Worm (Caenorhabditis elegans) whole organism, young adult: ENCODE data around the gene R53.5.
A peak's percentile ranks its signal among the peaks of the same experiment; 100 is the strongest.

Experiments
- B0019.2 ChIP-seq: fragments of 200-800 bp; sonication (Bioruptor generic); conservative IDR thresholded peaks from 2 replicates; pipeline ENCODE4 v1.3.6; 2022; ENCODE audit warnings: missing genetic modification reagents, missing genetic modification characterization, missing compliant biosample characterization
- B0035.1 ChIP-seq: sonication (generic microtip); optimal IDR thresholded peaks from 2 replicates; lab custom pipeline; 2016; ENCODE audit warnings: missing genetic modification characterization, mild to moderate bottlenecking, missing compliant biosample characterization, missing genotype, missing genetic modification reagents
- B0336.3 ChIP-seq: fragments of 200-800 bp; sonication (Bioruptor generic); IDR thresholded peaks from 2 replicates; pipeline ENCODE4 v1.3.6; 2022; ENCODE audit warnings: missing genetic modification characterization, missing compliant biosample characterization
- C06A6.2 ChIP-seq: fragments of 200-800 bp; sonication (Bioruptor generic); conservative IDR thresholded peaks from 2 replicates; pipeline ENCODE4 v1.3.6; 2022; ENCODE audit warnings: missing genetic modification characterization, missing compliant biosample characterization
- C17E4.6 ChIP-seq: fragments of 200-800 bp; sonication (Bioruptor generic); IDR thresholded peaks from 2 replicates; pipeline ENCODE4 v1.3.6; 2022; ENCODE audit warnings: missing genetic modification reagents, missing genetic modification characterization, missing compliant biosample characterization
- D2030.7 ChIP-seq: fragments of 200-800 bp; sonication (Bioruptor generic); IDR thresholded peaks from 2 replicates; pipeline ENCODE4 v1.3.6; 2022; ENCODE audit warnings: missing genetic modification reagents, missing genetic modification characterization, missing compliant biosample characterization
- F10E7.11 ChIP-seq: sonication (generic microtip); optimal IDR thresholded peaks from 2 replicates; lab custom pipeline; 2017; ENCODE audit warnings: mild to moderate bottlenecking, missing genetic modification characterization, moderate library complexity, missing compliant biosample characterization
- F37B4.10 ChIP-seq: fragments of 200-800 bp; sonication (Bioruptor generic); IDR thresholded peaks from 2 replicates; pipeline ENCODE4 v1.3.6; 2022; ENCODE audit warnings: missing genetic modification characterization, missing compliant biosample characterization
- F52B5.7 ChIP-seq: sonication (generic microtip); optimal IDR thresholded peaks from 2 replicates; lab custom pipeline; 2016; ENCODE audit warnings: mild to moderate bottlenecking, missing genetic modification characterization, missing compliant biosample characterization
- K11D2.4 ChIP-seq: fragments of 200-800 bp; sonication (Bioruptor generic); IDR thresholded peaks from 2 replicates; pipeline ENCODE4 v1.3.6; 2022; ENCODE audit warnings: missing genetic modification reagents, missing genetic modification characterization, missing compliant biosample characterization
- K12H6.12 ChIP-seq: fragments of 200-800 bp; sonication (Bioruptor generic); optimal IDR thresholded peaks from 2 replicates; lab custom pipeline; 2018; ENCODE audit warnings: mild to moderate bottlenecking, missing genetic modification characterization, missing compliant biosample characterization
- Y67H2A.10 ChIP-seq: fragments of 200-800 bp; sonication (Bioruptor generic); conservative IDR thresholded peaks from 2 replicates; pipeline ENCODE4 v1.3.6; 2022; ENCODE audit warnings: missing genetic modification reagents, missing genetic modification characterization, missing compliant biosample characterization
- ZK185.1 ChIP-seq: sonication (generic microtip); optimal IDR thresholded peaks from 2 replicates; lab custom pipeline; 2016; ENCODE audit warnings: mild to moderate bottlenecking, missing genetic modification characterization, missing compliant biosample characterization; ENCODE audit not compliant: poor library complexity, severe bottlenecking
- aptf-2 ChIP-seq: fragments of 200-800 bp; sonication (Bioruptor generic); conservative IDR thresholded peaks from 2 replicates; pipeline ENCODE4 v1.3.6; 2022; ENCODE audit warnings: missing genetic modification reagents, missing genetic modification characterization, missing compliant biosample characterization
- atf-7 ChIP-seq: sonication (generic microtip); optimal IDR thresholded peaks from 2 replicates; lab custom pipeline; 2017; ENCODE audit warnings: mild to moderate bottlenecking, missing genetic modification characterization, missing compliant biosample characterization
- attf-3 ChIP-seq: fragments of 200-800 bp; sonication (Bioruptor generic); conservative IDR thresholded peaks from 2 replicates; pipeline ENCODE4 v1.3.6; 2022; ENCODE audit warnings: missing genetic modification reagents, missing genetic modification characterization, missing compliant biosample characterization
- attf-5 ChIP-seq: fragments of 200-800 bp; sonication (Bioruptor generic); optimal IDR thresholded peaks from 2 replicates; lab custom pipeline; 2018; ENCODE audit warnings: mild to moderate bottlenecking, missing genetic modification characterization, missing compliant biosample characterization
- cebp-1 ChIP-seq, 2 experiments: fragments of 200-800 bp in 1 of 2; sonication (Bioruptor generic) in 1 of 2; sonication (generic microtip) in 1 of 2; IDR thresholded peaks in 1 of 2; optimal IDR thresholded peaks in 1 of 2; 2 replicates each; pipeline versions ENCODE4 v1.3.6 to Lab custom; 2017 to 2022; ENCODE audit warnings: missing compliant biosample characterization in 2 of 2, missing genetic modification characterization in 2 of 2, mild to moderate bottlenecking in 1 of 2, missing genetic modification reagents in 1 of 2, moderate library complexity in 1 of 2
- ceh-100 ChIP-seq: fragments of 200-800 bp; sonication (Bioruptor generic); IDR thresholded peaks from 2 replicates; pipeline ENCODE4 v1.3.6; 2022; ENCODE audit warnings: missing genetic modification reagents, missing genetic modification characterization, missing compliant biosample characterization
- ceh-40 ChIP-seq: fragments of 200-800 bp; sonication (Bioruptor generic); IDR thresholded peaks from 2 replicates; pipeline ENCODE4 v1.3.6; 2022; ENCODE audit warnings: missing genetic modification characterization, missing compliant biosample characterization
- ceh-58 ChIP-seq: fragments of 200-800 bp; sonication (Bioruptor generic); IDR thresholded peaks from 2 replicates; pipeline ENCODE4 v1.3.6; 2022; ENCODE audit warnings: missing genetic modification characterization, missing compliant biosample characterization
- die-1 ChIP-seq: sonication (generic microtip); optimal IDR thresholded peaks from 2 replicates; lab custom pipeline; 2016; ENCODE audit warnings: missing genotype, mild to moderate bottlenecking, missing genetic modification characterization, missing compliant biosample characterization
- dpl-1 ChIP-seq: fragments of 150-350 bp; optimal IDR thresholded peaks from 2 replicates; lab custom pipeline; 2014; ENCODE audit warnings: missing biosample characterization, missing genetic modification reagents, missing genetic modification characterization
- egl-18 ChIP-seq: fragments of 200-800 bp; sonication (Bioruptor generic); IDR thresholded peaks from 2 replicates; pipeline ENCODE4 v1.3.6; 2022; ENCODE audit warnings: missing genetic modification reagents, missing genetic modification characterization, missing compliant biosample characterization
- egrh-3 ChIP-seq: fragments of 200-800 bp; sonication (Bioruptor generic); IDR thresholded peaks from 2 replicates; pipeline ENCODE4 v1.3.6; 2022; ENCODE audit warnings: missing genetic modification reagents, missing genetic modification characterization, missing compliant biosample characterization
- ekl-4 ChIP-seq: fragments of 200-800 bp; sonication (Bioruptor generic); IDR thresholded peaks from 2 replicates; pipeline ENCODE4 v1.3.6; 2022; ENCODE audit warnings: missing genetic modification reagents, missing genetic modification characterization, missing compliant biosample characterization
- ets-4 ChIP-seq: fragments of 200-800 bp; sonication (Bioruptor generic); optimal IDR thresholded peaks from 2 replicates; lab custom pipeline; 2018; ENCODE audit warnings: mild to moderate bottlenecking, missing genetic modification characterization, missing compliant biosample characterization
- fkh-3 ChIP-seq: sonication (generic microtip); optimal IDR thresholded peaks from 2 replicates; lab custom pipeline; 2016; ENCODE audit warnings: mild to moderate bottlenecking, missing genetic modification characterization, missing compliant biosample characterization
- let-607 ChIP-seq, 2 experiments: fragments of 200-800 bp in 1 of 2; sonication (Bioruptor generic) in 1 of 2; sonication (generic microtip) in 1 of 2; optimal IDR thresholded peaks; 2 replicates each; lab custom pipeline; 2016 to 2018; ENCODE audit warnings: mild to moderate bottlenecking in 2 of 2, missing compliant biosample characterization in 2 of 2, missing genetic modification characterization in 2 of 2, moderate library complexity in 2 of 2, missing genotype in 1 of 2
- lin-35 ChIP-seq, 3 experiments: fragments of 150-350 bp in 2 of 3; sonication (generic microtip) in 1 of 3; optimal IDR thresholded peaks; 2 replicates each; lab custom pipeline; 2014 to 2018; ENCODE audit warnings: missing biosample characterization in 3 of 3, missing genetic modification characterization in 3 of 3, missing genetic modification reagents in 3 of 3
- lsy-27 ChIP-seq: sonication (generic microtip); optimal IDR thresholded peaks from 2 replicates; lab custom pipeline; 2017; ENCODE audit warnings: missing genetic modification characterization, mild to moderate bottlenecking, missing compliant biosample characterization, antibody characterized with exemption, missing genotype, borderline replicate concordance; ENCODE audit not compliant: insufficient read depth
- madf-3 ChIP-seq: fragments of 200-800 bp; sonication (Bioruptor generic); IDR thresholded peaks from 2 replicates; pipeline ENCODE4 v1.3.6; 2022; ENCODE audit warnings: missing genetic modification reagents, missing genetic modification characterization, missing compliant biosample characterization
- madf-8 ChIP-seq: fragments of 200-800 bp; sonication (Bioruptor generic); conservative IDR thresholded peaks from 2 replicates; pipeline ENCODE4 v1.3.6; 2022; ENCODE audit warnings: missing genetic modification reagents, missing genetic modification characterization, missing compliant biosample characterization
- nfyb-1 ChIP-seq: fragments of 200-800 bp; sonication (Bioruptor generic); IDR thresholded peaks from 2 replicates; pipeline ENCODE4 v1.3.6; 2022; ENCODE audit warnings: missing genetic modification reagents, missing genetic modification characterization, missing compliant biosample characterization
- nhr-179 ChIP-seq: sonication (generic microtip); optimal IDR thresholded peaks from 2 replicates; lab custom pipeline; 2016; ENCODE audit warnings: mild to moderate bottlenecking, missing genetic modification characterization, missing compliant biosample characterization
- nhr-27 ChIP-seq: fragments of 200-800 bp; sonication (Bioruptor generic); optimal IDR thresholded peaks from 2 replicates; lab custom pipeline; 2018; ENCODE audit warnings: mild to moderate bottlenecking, missing genetic modification characterization, moderate library complexity, missing compliant biosample characterization
- nhr-90 ChIP-seq: sonication (generic microtip); optimal IDR thresholded peaks from 2 replicates; lab custom pipeline; 2016; ENCODE audit warnings: missing genotype, mild to moderate bottlenecking, missing genetic modification characterization, missing compliant biosample characterization
- rec-8 ChIP-seq, 2 experiments: sonication (generic microtip); optimal IDR thresholded peaks; 2 replicates each; lab custom pipeline; 2016; ENCODE audit warnings: mild to moderate bottlenecking in 2 of 2, missing genetic modification characterization in 2 of 2, missing genetic modification reagents in 2 of 2, missing genotype in 2 of 2, missing biosample characterization in 1 of 2, missing compliant biosample characterization in 1 of 2, moderate library complexity in 1 of 2
- snpc-3.4 ChIP-seq: sonication (generic microtip); optimal IDR thresholded peaks from 2 replicates; lab custom pipeline; 2017; ENCODE audit warnings: missing genetic modification characterization, mild to moderate bottlenecking, missing compliant biosample characterization, antibody characterized with exemption, moderate library complexity, missing genotype, missing genetic modification reagents
- snpc-4 ChIP-seq, 5 experiments: fragments of 150-350 bp in 1 of 5; sonication (generic microtip) in 4 of 5; optimal IDR thresholded peaks; 2 replicates each; lab custom pipeline; 2014 to 2018; ENCODE audit warnings: missing genetic modification characterization in 5 of 5, missing biosample characterization in 3 of 5, antibody characterized with exemption in 2 of 5, mild to moderate bottlenecking in 2 of 5, missing compliant biosample characterization in 2 of 5, missing genotype in 2 of 5, moderate library complexity in 2 of 5, missing genetic modification reagents in 1 of 5
- somi-1 ChIP-seq: fragments of 200-800 bp; sonication (Bioruptor generic); optimal IDR thresholded peaks from 2 replicates; lab custom pipeline; 2018; ENCODE audit warnings: mild to moderate bottlenecking, missing genetic modification characterization, missing compliant biosample characterization
- tbp1 ChIP-seq: fragments of 200-800 bp; sonication (Bioruptor generic); optimal IDR thresholded peaks from 2 replicates; lab custom pipeline; 2018; ENCODE audit warnings: mild to moderate bottlenecking, missing genetic modification characterization, missing compliant biosample characterization
- unc-62 ChIP-seq: fragments of 150-350 bp; optimal IDR thresholded peaks from 2 replicates; lab custom pipeline; 2014; ENCODE audit warnings: missing biosample characterization, missing genetic modification reagents, missing genetic modification characterization
- ztf-18 ChIP-seq: sonication (generic microtip); optimal IDR thresholded peaks from 2 replicates; lab custom pipeline; 2016; ENCODE audit warnings: missing genotype, mild to moderate bottlenecking, missing genetic modification characterization, missing compliant biosample characterization
- ztf-25 ChIP-seq: fragments of 200-800 bp; sonication (Bioruptor generic); IDR thresholded peaks from 2 replicates; pipeline ENCODE4 v1.3.6; 2022; ENCODE audit warnings: missing genetic modification reagents, missing genetic modification characterization, missing compliant biosample characterization
- ztf-28 ChIP-seq: fragments of 200-800 bp; sonication (Bioruptor generic); IDR thresholded peaks from 2 replicates; pipeline ENCODE4 v1.3.6; 2022; ENCODE audit warnings: missing genetic modification reagents, missing genetic modification characterization, missing compliant biosample characterization
- ztf-6 ChIP-seq: fragments of 200-800 bp; sonication (Bioruptor generic); IDR thresholded peaks from 2 replicates; pipeline ENCODE4 v1.3.6; 2022; ENCODE audit warnings: missing genetic modification reagents, missing genetic modification characterization, missing compliant biosample characterization

The R53.5 gene

DNA sequence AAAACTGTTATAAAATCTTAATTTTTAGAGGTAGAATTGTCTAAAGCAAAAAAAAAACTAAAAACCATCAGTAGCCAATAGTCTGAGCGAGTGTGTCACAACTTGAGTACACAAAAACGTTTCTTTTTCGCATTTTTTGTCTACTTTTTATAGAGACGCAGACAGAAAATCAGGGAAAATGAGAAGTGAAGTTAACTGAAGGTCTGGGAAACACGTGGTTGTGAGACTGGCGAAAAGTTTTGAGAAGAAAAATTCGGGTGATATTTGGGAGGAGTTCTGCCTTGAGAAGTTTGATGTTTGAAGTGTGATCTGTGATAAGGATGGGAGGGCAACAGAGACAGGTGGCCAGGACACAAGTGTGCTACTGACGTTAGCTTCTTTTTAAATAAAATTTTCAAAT is 32.7 kb downstream of the R53.5 start (continued):
- TF ChIP-seq die-1 (tag; lab: Kevin White, UChicago) (peak; percentile 32), lin-35 (GFP tag; optimal IDR thresholded peaks at IDR 0.05; lab: Kevin White, UChicago) (peak in 1 of 3 experiments; percentile 25), ztf-18 (tag; lab: Kevin White, UChicago) (peak; percentile 6), madf-3 (GFP tag; lab: Robert Waterston, UW) (no peak), dpl-1 (GFP tag; lab: Kevin White, UChicago) (no peak), ekl-4 (0 out of 2 replicates have a peak, but pooled peaks have one; percentile 19), attf-3 (GFP tag; lab: Robert Waterston, UW) (no peak), snpc-4 (GFP tag; optimal IDR thresholded peaks at IDR 0.05; lab: Kevin White, UChicago) (no peak), snpc-4 (tag; optimal IDR thresholded peaks at IDR 0.05; lab: Kevin White, UChicago) (peak in 2 of 4 experiments; percentile 19 to 38), ztf-25 (GFP tag; lab: Robert Waterston, UW) (no peak), aptf-2 (GFP tag; lab: Robert Waterston, UW) (no peak), ceh-40 (GFP tag; lab: Robert Waterston, UW) (no peak), ztf-6 (no peak), snpc-3.4 (tag; lab: Kevin White, UChicago) (no peak), cebp-1 (GFP tag; IDR thresholded peaks at IDR 0.05; lab: Robert Waterston, UW) (no peak), cebp-1 (tag; optimal IDR thresholded peaks at IDR 0.05; lab: Kevin White, UChicago) (peak; percentile 55), lsy-27 (tag; lab: Kevin White, UChicago) (no peak), F52B5.7 (tag; lab: Kevin White, UChicago) (no peak), B0035.1 (tag; lab: Kevin White, UChicago) (no peak), nhr-27 (tag; lab: Kevin White, UChicago) (no peak), C06A6.2 (GFP tag; lab: Robert Waterston, UW) (peak; percentile 65; the same call in 1 of the 2 replicates), tbp1 (peak; percentile 38), let-607 (tag; optimal IDR thresholded peaks at IDR 0.05; lab: Kevin White, UChicago) (peak; percentile 13 to 26), ceh-58 (GFP tag; lab: Robert Waterston, UW) (no peak), egrh-3 (GFP tag; lab: Robert Waterston, UW) (no peak), ztf-28 (GFP tag; lab: Robert Waterston, UW) (no peak), K11D2.4 (GFP tag; lab: Robert Waterston, UW) (no peak), D2030.7 (GFP tag; lab: Robert Waterston, UW) (no peak), K12H6.12 (tag; lab: Kevin White, UChicago) (no peak), madf-8 (GFP tag; lab: Robert Waterston, UW) (no peak), C17E4.6 (GFP tag; lab: Robert Waterston, UW) (0 out of 2 replicates have a peak, but pooled peaks have one; percentile 9), ceh-100 (GFP tag; lab: Robert Waterston, UW) (no peak), nhr-90 (peak; percentile 28), ZK185.1 (tag; lab: Kevin White, UChicago) (peak; percentile 34), nfyb-1 (0 out of 2 replicates have a peak, but pooled peaks have one; percentile 12), attf-5 (GFP tag; lab: Kevin White, UChicago) (peak; percentile 67), atf-7 (no peak), unc-62 (GFP tag; lab: Kevin White, UChicago) (no peak), ets-4 (GFP tag; lab: Kevin White, UChicago) (no peak), fkh-3 (no peak), egl-18 (GFP tag; lab: Robert Waterston, UW) (no peak), F10E7.11 (tag; lab: Kevin White, UChicago) (no peak), somi-1 (GFP tag; lab: Kevin White, UChicago) (peak; percentile 78), B0336.3 (peak; percentile 49), rec-8 (tag; optimal IDR thresholded peaks at IDR 0.05; lab: Kevin White, UChicago) (no peak), B0019.2 (GFP tag; lab: Robert Waterston, UW) (no peak), F37B4.10 (GFP tag; lab: Robert Waterston, UW) (no peak), nhr-179 (no peak), Y67H2A.10 (GFP tag; lab: Robert Waterston, UW) (no peak)
